Fruit fly (Drosophila melanogaster) whole organism, embryonic: ENCODE data around the gene Ac76E.

ENCODE experiments used
- Atf-2 ChIP-seq: fragments of 200-800 bp; sonication (Bioruptor generic); optimal IDR thresholded peaks from 2 replicates; lab custom pipeline; 2016; ENCODE audit warnings: missing biosample characterization, missing genetic modification characterization
- B-H1 ChIP-seq: fragments of 200-800 bp; sonication (Bioruptor generic); IDR thresholded peaks from 3 replicates; pipeline ENCODE4 v1.3.6; 2022; ENCODE audit warnings: missing biosample characterization, missing genetic modification characterization
- CG10209 ChIP-seq: fragments of 200-800 bp; sonication (Bioruptor generic); optimal IDR thresholded peaks from 3 replicates; lab custom pipeline; 2017; ENCODE audit warnings: missing biosample characterization, mild to moderate bottlenecking, missing genetic modification characterization, missing genetic modification reagents
- CG10274 ChIP-seq: fragments of 200-800 bp; sonication (Bioruptor generic); optimal IDR thresholded peaks from 3 replicates; lab custom pipeline; 2017; ENCODE audit warnings: missing biosample characterization, mild to moderate bottlenecking, missing genetic modification characterization
- CG11695 ChIP-seq: fragments of 200-800 bp; sonication (Bioruptor generic); IDR thresholded peaks from 3 replicates; pipeline ENCODE4 v1.3.6; 2022; ENCODE audit warnings: missing biosample characterization, missing genetic modification characterization
- CG12219 ChIP-seq: fragments of 200-800 bp; sonication (Bioruptor generic); optimal IDR thresholded peaks from 3 replicates; lab custom pipeline; 2018; ENCODE audit warnings: missing biosample characterization, mild to moderate bottlenecking, missing genetic modification characterization
- CG12236 ChIP-seq: fragments of 200-800 bp; sonication (Bioruptor generic); optimal IDR thresholded peaks from 2 replicates; lab custom pipeline; 2016; ENCODE audit warnings: missing biosample characterization, missing genetic modification characterization
- CG12299 ChIP-seq: fragments of 200-800 bp; sonication (Bioruptor generic); optimal IDR thresholded peaks from 2 replicates; lab custom pipeline; 2018; ENCODE audit warnings: missing biosample characterization, mild to moderate bottlenecking, missing genetic modification characterization
- CG15601 ChIP-seq: fragments of 200-800 bp; sonication (Bioruptor generic); optimal IDR thresholded peaks from 3 replicates; lab custom pipeline; 2019; ENCODE audit warnings: missing biosample characterization, mild to moderate bottlenecking, missing genetic modification characterization, moderate library complexity
- CG17186 ChIP-seq: fragments of 200-800 bp; sonication (Bioruptor generic); optimal IDR thresholded peaks from 3 replicates; lab custom pipeline; 2017; ENCODE audit warnings: missing biosample characterization, missing genetic modification reagents, missing genetic modification characterization
- CG17359 ChIP-seq: fragments of 200-800 bp; sonication (Bioruptor generic); optimal IDR thresholded peaks from 3 replicates; lab custom pipeline; 2018; ENCODE audit warnings: missing biosample characterization, mild to moderate bottlenecking, missing genetic modification characterization, moderate library complexity
- CG18764 ChIP-seq: fragments of 200-800 bp; sonication (Bioruptor generic); optimal IDR thresholded peaks from 3 replicates; lab custom pipeline; 2016; ENCODE audit warnings: missing biosample characterization, missing genetic modification characterization
- CG2712 ChIP-seq: fragments of 200-800 bp; optimal IDR thresholded peaks from 3 replicates; lab custom pipeline; 2019; ENCODE audit warnings: missing biosample characterization, mild to moderate bottlenecking, missing genetic modification characterization, moderate library complexity
- CG31365 ChIP-seq: fragments of 200-800 bp; sonication (Bioruptor generic); optimal IDR thresholded peaks from 2 replicates; lab custom pipeline; 2018; ENCODE audit warnings: missing biosample characterization, mild to moderate bottlenecking, missing genetic modification characterization
- CG3163 ChIP-seq: fragments of 200-800 bp; sonication (Bioruptor generic); optimal IDR thresholded peaks from 3 replicates; lab custom pipeline; 2016; ENCODE audit warnings: missing biosample characterization, missing genetic modification characterization
- CG3281 ChIP-seq: fragments of 200-800 bp; sonication (Bioruptor generic); optimal IDR thresholded peaks from 3 replicates; lab custom pipeline; 2017; ENCODE audit warnings: missing biosample characterization, mild to moderate bottlenecking, missing genetic modification characterization
- CG34224 ChIP-seq: fragments of 200-800 bp; sonication (Bioruptor generic); IDR thresholded peaks from 3 replicates; pipeline ENCODE4 v1.3.6; 2022; ENCODE audit warnings: missing biosample characterization, missing genetic modification characterization; ENCODE audit not compliant: partially characterized antibody
- CG4424 ChIP-seq: fragments of 200-800 bp; sonication (Bioruptor generic); optimal IDR thresholded peaks from 3 replicates; lab custom pipeline; 2016; ENCODE audit warnings: missing biosample characterization, missing genetic modification characterization
- CG4730 ChIP-seq: fragments of 200-800 bp; sonication (Bioruptor generic); IDR thresholded peaks from 2 replicates; pipeline ENCODE4 v1.3.6; 2022; ENCODE audit warnings: missing biosample characterization, missing genetic modification characterization
- CG5245 ChIP-seq: fragments of 200-800 bp; sonication (Bioruptor generic); optimal IDR thresholded peaks from 3 replicates; lab custom pipeline; 2016; ENCODE audit warnings: missing biosample characterization, missing genetic modification characterization
- CG6254 ChIP-seq: fragments of 200-800 bp; sonication (Bioruptor generic); optimal IDR thresholded peaks from 3 replicates; lab custom pipeline; 2017; ENCODE audit warnings: mild to moderate bottlenecking, missing biosample characterization, missing genetic modification reagents, missing genetic modification characterization
- CG6791 ChIP-seq: fragments of 200-800 bp; sonication (Bioruptor generic); IDR thresholded peaks from 3 replicates; pipeline ENCODE4 v1.3.6; 2022; ENCODE audit warnings: missing biosample characterization, missing genetic modification characterization; ENCODE audit not compliant: partially characterized antibody
- CG7963 ChIP-seq: fragments of 200-800 bp; sonication (Bioruptor generic); IDR thresholded peaks from 3 replicates; pipeline ENCODE4 v1.3.6; 2022; ENCODE audit warnings: missing biosample characterization, missing genetic modification characterization; ENCODE audit not compliant: partially characterized antibody
- CG7987 ChIP-seq: fragments of 200-800 bp; sonication (Bioruptor generic); optimal IDR thresholded peaks from 2 replicates; lab custom pipeline; 2018; ENCODE audit warnings: missing biosample characterization, mild to moderate bottlenecking, missing genetic modification characterization, moderate library complexity
- CTCF ChIP-seq: fragments of 200-800 bp; sonication (Bioruptor generic); optimal IDR thresholded peaks from 2 replicates; lab custom pipeline; 2017; ENCODE audit warnings: missing biosample characterization, mild to moderate bottlenecking, missing genetic modification characterization, moderate library complexity
- HLHmδ ChIP-seq: fragments of 200-800 bp; sonication (Bioruptor generic); optimal IDR thresholded peaks from 2 replicates; lab custom pipeline; 2018; ENCODE audit warnings: missing biosample characterization, mild to moderate bottlenecking, missing genetic modification characterization, moderate library complexity
- HmgD ChIP-seq: fragments of 200-800 bp; sonication (Bioruptor generic); optimal IDR thresholded peaks from 3 replicates; lab custom pipeline; 2016; ENCODE audit warnings: missing biosample characterization, missing genetic modification characterization
- Hr39 ChIP-seq: fragments of >200 bp; optimal IDR thresholded peaks from 2 replicates; lab custom pipeline; 2017
- Rx ChIP-seq: fragments of 200-800 bp; sonication (Bioruptor generic); IDR thresholded peaks from 2 replicates; pipeline ENCODE4 v1.3.6; 2022; ENCODE audit warnings: missing biosample characterization, missing genetic modification characterization
- Ssrp ChIP-seq: fragments of 200-800 bp; sonication (Bioruptor generic); optimal IDR thresholded peaks from 2 replicates; lab custom pipeline; 2018; ENCODE audit warnings: missing biosample characterization, mild to moderate bottlenecking, missing genetic modification characterization, moderate library complexity
- aop ChIP-seq: fragments of 200-800 bp; sonication (Bioruptor generic); IDR thresholded peaks from 2 replicates; pipeline ENCODE4 v1.3.6; 2022; ENCODE audit warnings: missing biosample characterization, missing genetic modification characterization
- az2 ChIP-seq: fragments of 200-800 bp; sonication (Bioruptor generic); optimal IDR thresholded peaks from 3 replicates; lab custom pipeline; 2016; ENCODE audit warnings: missing biosample characterization, missing genetic modification characterization
- bbx ChIP-seq: fragments of 200-800 bp; sonication (Bioruptor generic); IDR thresholded peaks from 2 replicates; pipeline ENCODE4 v1.3.6; 2022; ENCODE audit warnings: missing biosample characterization, missing genetic modification characterization; ENCODE audit not compliant: partially characterized antibody
- bcd ChIP-seq: fragments of 200-800 bp; sonication (Bioruptor generic); optimal IDR thresholded peaks from 2 replicates; lab custom pipeline; 2017; ENCODE audit warnings: missing biosample characterization, mild to moderate bottlenecking, missing genetic modification characterization
- cg ChIP-seq: fragments of 200-800 bp; sonication (Bioruptor generic); optimal IDR thresholded peaks from 3 replicates; lab custom pipeline; 2019; ENCODE audit warnings: missing biosample characterization, mild to moderate bottlenecking, missing genetic modification characterization, moderate library complexity
- danr ChIP-seq: fragments of 200-800 bp; sonication (Bioruptor generic); IDR thresholded peaks from 2 replicates; pipeline ENCODE4 v1.3.6; 2022; ENCODE audit warnings: missing biosample characterization, missing genetic modification characterization
- dpn ChIP-seq, 2 experiments: fragments of 200-800 bp; sonication (Bioruptor generic); optimal IDR thresholded peaks; 3 replicates each; lab custom pipeline; 2016; ENCODE audit warnings: missing biosample characterization in 2 of 2, missing genetic modification characterization in 2 of 2
- emc ChIP-seq: fragments of 200-800 bp; sonication (Bioruptor generic); optimal IDR thresholded peaks from 2 replicates; lab custom pipeline; 2016; ENCODE audit warnings: missing biosample characterization, missing genetic modification characterization
- eve ChIP-seq, 2 experiments: fragments of >200 bp; optimal IDR thresholded peaks; 2 replicates each; lab custom pipeline; 2017; ENCODE audit warnings: missing biosample characterization in 2 of 2, missing genetic modification characterization in 2 of 2
- fd96Cb ChIP-seq: fragments of 200-800 bp; sonication (Bioruptor generic); optimal IDR thresholded peaks from 2 replicates; lab custom pipeline; 2018; ENCODE audit warnings: missing biosample characterization, mild to moderate bottlenecking, missing genetic modification characterization, moderate library complexity
- gem ChIP-seq: fragments of 200-800 bp; sonication (Bioruptor generic); optimal IDR thresholded peaks from 2 replicates; lab custom pipeline; 2019; ENCODE audit warnings: missing biosample characterization, mild to moderate bottlenecking, missing genetic modification characterization, moderate library complexity
- org-1 ChIP-seq: fragments of 200-800 bp; sonication (Bioruptor generic); optimal IDR thresholded peaks from 2 replicates; lab custom pipeline; 2017; ENCODE audit warnings: missing biosample characterization, missing genetic modification characterization
- seq ChIP-seq: fragments of 200-800 bp; sonication (Bioruptor generic); IDR thresholded peaks from 2 replicates; pipeline ENCODE4 v1.3.6; 2022; ENCODE audit warnings: missing biosample characterization, missing genetic modification characterization
- slp2 ChIP-seq: fragments of 200-800 bp; sonication (Bioruptor generic); optimal IDR thresholded peaks from 2 replicates; lab custom pipeline; 2016; ENCODE audit warnings: missing biosample characterization, missing genetic modification characterization
- so ChIP-seq: fragments of 200-800 bp; sonication (Bioruptor generic); IDR thresholded peaks from 3 replicates; pipeline ENCODE4 v1.3.6; 2022; ENCODE audit warnings: missing biosample characterization, missing genetic modification characterization
- tap ChIP-seq: fragments of 200-800 bp; optimal IDR thresholded peaks from 3 replicates; lab custom pipeline; 2019; ENCODE audit warnings: missing biosample characterization, mild to moderate bottlenecking, missing genetic modification characterization, moderate library complexity
- tx ChIP-seq: fragments of 200-800 bp; sonication (Bioruptor generic); optimal IDR thresholded peaks from 2 replicates; lab custom pipeline; 2016; ENCODE audit warnings: missing biosample characterization, missing genetic modification characterization
- unpg ChIP-seq: fragments of 200-800 bp; sonication (Bioruptor generic); optimal IDR thresholded peaks from 3 replicates; lab custom pipeline; 2018; ENCODE audit warnings: missing biosample characterization, mild to moderate bottlenecking, missing genetic modification characterization, moderate library complexity
- vfl ChIP-seq: fragments of 200-800 bp; sonication (Bioruptor generic); optimal IDR thresholded peaks from 2 replicates; lab custom pipeline; 2016; ENCODE audit warnings: missing biosample characterization, missing genetic modification characterization
- wek ChIP-seq: fragments of 200-800 bp; sonication (Bioruptor generic); optimal IDR thresholded peaks from 3 replicates; lab custom pipeline; 2018; ENCODE audit warnings: missing biosample characterization, mild to moderate bottlenecking, missing genetic modification characterization, moderate library complexity
- zen ChIP-seq: fragments of 200-800 bp; sonication (Bioruptor generic); optimal IDR thresholded peaks from 3 replicates; lab custom pipeline; 2018; ENCODE audit warnings: missing biosample characterization, mild to moderate bottlenecking, missing genetic modification characterization, moderate library complexity

The Ac76E gene

dm6 chr3L:19909234-19910053 is 29.6 kb upstream of the Ac76E start (continued):
- peak; percentile 29 for TF ChIP-seq wek (GFP tag; lab: Kevin White, UChicago)
- TF ChIP-seq bcd (GFP tag; lab: Kevin White, UChicago): no peak
- peak; percentile 18 for TF ChIP-seq CG2712 (tag; lab: Kevin White, UChicago)
- no peak for TF ChIP-seq seq (GFP tag; lab: Robert Waterston, UW)
- no peak for TF ChIP-seq CG12299 (tag; lab: Kevin White, UChicago)
- no peak for TF ChIP-seq CG15601 (tag; lab: Kevin White, UChicago)
- TF ChIP-seq eve (GFP tag; optimal IDR thresholded peaks at IDR 0.05; lab: Kevin White, UChicago): no peak
- no peak for TF ChIP-seq CG11695 (GFP tag; lab: Robert Waterston, UW)
- TF ChIP-seq Rx (GFP tag; lab: Robert Waterston, UW): no peak
- TF ChIP-seq CG34224 (GFP tag; lab: Robert Waterston, UW): no peak
- no peak for TF ChIP-seq CG12236 (GFP tag; lab: Kevin White, UChicago)
- TF ChIP-seq dpn (GFP tag; optimal IDR thresholded peaks at IDR 0.05; lab: Kevin White, UChicago): no peak
- no peak for TF ChIP-seq CG3163
- no peak for TF ChIP-seq aop (GFP tag; lab: Robert Waterston, UW)
- peak; percentile 11 for TF ChIP-seq CG17186
- no peak for TF ChIP-seq Atf-2 (GFP tag; lab: Kevin White, UChicago)
- no peak for TF ChIP-seq CG10209 (GFP tag; lab: Kevin White, UChicago)
- no peak for TF ChIP-seq CG31365 (tag; lab: Kevin White, UChicago)
- TF ChIP-seq HLHmδ (GFP tag; lab: Kevin White, UChicago): peak; percentile 55
- TF ChIP-seq CG7963 (GFP tag; lab: Robert Waterston, UW): no peak
- TF ChIP-seq Hr39 (lab: Kevin White, UChicago): no peak
- TF ChIP-seq CG12219: no peak
- no peak for TF ChIP-seq cg
- no peak for TF ChIP-seq CG6791 (GFP tag; lab: Robert Waterston, UW)
- no peak for TF ChIP-seq danr (GFP tag; lab: Robert Waterston, UW)
- no peak for TF ChIP-seq unpg (GFP tag; lab: Kevin White, UChicago)
- no peak for TF ChIP-seq org-1
- no peak for TF ChIP-seq CG17359
- TF ChIP-seq zen (tag; lab: Kevin White, UChicago): peak; percentile 25
- no peak for TF ChIP-seq CG18764
- TF ChIP-seq gem (tag; lab: Kevin White, UChicago): no peak
- no peak for TF ChIP-seq slp2 (GFP tag; lab: Kevin White, UChicago)
- TF ChIP-seq CG7987 (GFP tag; lab: Kevin White, UChicago): no peak
- no peak for TF ChIP-seq CG4730
- no peak for TF ChIP-seq emc (GFP tag; lab: Kevin White, UChicago)
- TF ChIP-seq B-H1 (GFP tag; lab: Robert Waterston, UW): no peak
- no peak for TF ChIP-seq CG4424
- no peak for TF ChIP-seq CG6254
- TF ChIP-seq az2 (GFP tag; lab: Kevin White, UChicago): no peak
- TF ChIP-seq CG3281 (GFP tag; lab: Kevin White, UChicago): peak; percentile 84
- TF ChIP-seq tx (GFP tag; lab: Kevin White, UChicago): no peak
- no peak for TF ChIP-seq vfl (GFP tag; lab: Kevin White, UChicago)
- TF ChIP-seq tap (tag; lab: Kevin White, UChicago): no peak
- no peak for TF ChIP-seq HmgD (GFP tag; lab: Kevin White, UChicago)
- no peak for TF ChIP-seq bbx
- no peak for TF ChIP-seq CG10274 (GFP tag; lab: Kevin White, UChicago)
- TF ChIP-seq CG5245 (GFP tag; lab: Kevin White, UChicago): no peak
- no peak for TF ChIP-seq Ssrp
- TF ChIP-seq fd96Cb (tag; lab: Kevin White, UChicago): no peak
- TF ChIP-seq so: no peak
- TF ChIP-seq CTCF (GFP tag; lab: Kevin White, UChicago): peak; percentile 9
